Fruit fly (Drosophila melanogaster): ENCODE results near the gene aay.
A peak's percentile ranks its signal among the peaks of the same experiment; 100 is the strongest.

Gene aay

DNA sequence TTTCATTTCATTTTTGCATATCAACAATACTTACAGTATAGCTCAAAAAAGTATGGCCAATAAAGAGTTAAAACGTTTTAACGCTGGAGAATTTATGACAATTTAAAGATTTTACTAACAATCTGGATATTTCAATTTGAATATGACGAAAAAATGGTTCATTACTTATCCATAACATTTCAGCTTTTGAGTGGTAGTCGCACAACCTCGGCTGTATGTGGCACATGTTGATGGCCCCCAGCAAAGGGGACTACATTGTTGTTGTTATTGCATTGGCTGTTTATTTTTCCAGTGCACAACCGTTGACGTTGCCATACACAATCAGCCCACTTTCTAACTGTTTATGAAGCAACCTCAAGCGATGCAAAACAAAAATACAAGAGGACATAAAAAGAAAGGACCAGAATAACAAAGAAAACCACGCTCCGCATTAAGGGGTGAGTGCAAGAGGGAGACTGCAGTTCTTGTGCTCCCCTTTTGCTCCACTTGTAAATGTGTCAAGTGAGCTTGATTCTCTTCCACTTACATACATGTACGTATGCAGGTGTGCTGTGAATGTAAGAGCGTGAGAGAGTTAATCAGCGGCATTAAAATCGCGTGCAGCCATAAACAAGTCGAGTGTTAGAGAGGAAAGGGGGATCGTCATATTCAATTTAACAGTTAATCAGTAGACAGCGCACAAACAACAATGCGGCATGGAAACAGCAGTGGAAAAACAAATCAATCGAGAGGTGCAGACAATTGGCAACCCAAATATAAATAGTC, 2.8 kb upstream of the aay start (continued):
- TF ChIP-seq crc (GFP tag; optimal IDR thresholded peaks at IDR 0.05) (no peak), hb (GFP tag; IDR thresholded peaks at IDR 0.05; ENCODE audit: partially characterized antibody) (no peak), sug (tag; optimal IDR thresholded peaks at IDR 0.05) (peak; percentile 90), CG2202 (tag; optimal IDR thresholded peaks at IDR 0.05) (no peak), CG42726 (GFP tag; IDR thresholded peaks at IDR 0.05; ENCODE audit: partially characterized antibody) (no peak), Hand (GFP tag; optimal IDR thresholded peaks at IDR 0.05) (no peak), CG7271 (tag; optimal IDR thresholded peaks at IDR 0.05) (no peak), CG3726 (GFP tag; IDR thresholded peaks at IDR 0.05) (no peak), klu (GFP tag; IDR thresholded peaks at IDR 0.05) (no peak), Neu2 (GFP tag; optimal IDR thresholded peaks at IDR 0.05; ENCODE audit: borderline replicate concordance) (no peak), gsb-n (tag; optimal IDR thresholded peaks at IDR 0.05) (peak; percentile 35), CG18764 (GFP tag; optimal IDR thresholded peaks at IDR 0.05) (no peak), NFAT (GFP tag; IDR thresholded peaks at IDR 0.05) (no peak), grn (GFP tag; optimal IDR thresholded peaks at IDR 0.05) (no peak), scrt (GFP tag; optimal IDR thresholded peaks at IDR 0.05) (peak; percentile 4), Adf1 (GFP tag; IDR thresholded peaks at IDR 0.05) (no peak), dimm (GFP tag; IDR thresholded peaks at IDR 0.05) (no peak), danr (GFP tag; IDR thresholded peaks at IDR 0.05) (no peak), HmgD (GFP tag; optimal IDR thresholded peaks at IDR 0.05) (no peak), Mad (GFP tag; optimal IDR thresholded peaks at IDR 0.05) (no peak), sqz (GFP tag; optimal IDR thresholded peaks at IDR 0.05) (no peak), Blimp-1 (GFP tag; optimal IDR thresholded peaks at IDR 0.05) (peak; percentile 49), CG11456 (GFP tag; IDR thresholded peaks at IDR 0.05) (0 out of 3 replicates have a peak, but pooled peaks have one; percentile 24), H15 (GFP tag; IDR thresholded peaks at IDR 0.05) (peak; percentile 37; the same call in 1 of the 3 replicates), Awh (GFP tag; IDR thresholded peaks at IDR 0.05) (peak; percentile 68), az2 (GFP tag; optimal IDR thresholded peaks at IDR 0.05) (peak; percentile 19), cwo (GFP tag; optimal IDR thresholded peaks at IDR 0.05) (no peak), CG14965 (GFP tag; optimal IDR thresholded peaks at IDR 0.05; ENCODE audit: borderline replicate concordance) (no peak), cg (GFP tag; optimal IDR thresholded peaks at IDR 0.05) (no peak), gcm (GFP tag; optimal IDR thresholded peaks at IDR 0.05) (no peak), BEAF-32 (GFP tag; optimal IDR thresholded peaks at IDR 0.05) (no peak), CG8924 (tag; optimal IDR thresholded peaks at IDR 0.05) (peak; percentile 40), Jarid2 (GFP tag; optimal IDR thresholded peaks at IDR 0.05) (no peak), Usf (GFP tag; optimal IDR thresholded peaks at IDR 0.05) (no peak), Hr78 (GFP tag; optimal IDR thresholded peaks at IDR 0.05) (peak in 1 of 2 experiments; percentile 32), CG11085 (GFP tag; IDR thresholded peaks at IDR 0.05) (peak; percentile 17; the same call in 1 of the 2 replicates), CG2712 (tag; optimal IDR thresholded peaks at IDR 0.05) (peak; percentile 57), hkb (optimal IDR thresholded peaks at IDR 0.05) (no peak), hkb (GFP tag; IDR thresholded peaks at IDR 0.05) (peak; percentile 66; the same call in 1 of the 2 replicates), sob (GFP tag; IDR thresholded peaks at IDR 0.05) (0 out of 2 replicates have a peak, but pooled peaks have one; percentile 7), sd (tag; optimal IDR thresholded peaks at IDR 0.05) (no peak), CG14050 (GFP tag; IDR thresholded peaks at IDR 0.05) (peak; percentile 24; the same call in 2 of the 3 replicates), crp (GFP tag; optimal IDR thresholded peaks at IDR 0.05) (no peak), ranshi (GFP tag; IDR thresholded peaks at IDR 0.05) (no peak), CG31441 (GFP tag; IDR thresholded peaks at IDR 0.05) (peak; percentile 55), CG12744 (GFP tag; optimal IDR thresholded peaks at IDR 0.05) (peak; percentile 4), CG32767 (GFP tag; IDR thresholded peaks at IDR 0.05) (no peak), CG14667 (GFP tag; IDR thresholded peaks at IDR 0.05) (peak; percentile 18; the same call in 1 of the 2 replicates), Hey (tag; optimal IDR thresholded peaks at IDR 0.05) (no peak)

All from whole organism, embryonic.